Fruit fly (Drosophila melanogaster): Measurements from ENCODE around the gene jagn.
A peak's percentile ranks its signal among the peaks of the same experiment; 100 is the strongest.

The jagn gene

DNA sequence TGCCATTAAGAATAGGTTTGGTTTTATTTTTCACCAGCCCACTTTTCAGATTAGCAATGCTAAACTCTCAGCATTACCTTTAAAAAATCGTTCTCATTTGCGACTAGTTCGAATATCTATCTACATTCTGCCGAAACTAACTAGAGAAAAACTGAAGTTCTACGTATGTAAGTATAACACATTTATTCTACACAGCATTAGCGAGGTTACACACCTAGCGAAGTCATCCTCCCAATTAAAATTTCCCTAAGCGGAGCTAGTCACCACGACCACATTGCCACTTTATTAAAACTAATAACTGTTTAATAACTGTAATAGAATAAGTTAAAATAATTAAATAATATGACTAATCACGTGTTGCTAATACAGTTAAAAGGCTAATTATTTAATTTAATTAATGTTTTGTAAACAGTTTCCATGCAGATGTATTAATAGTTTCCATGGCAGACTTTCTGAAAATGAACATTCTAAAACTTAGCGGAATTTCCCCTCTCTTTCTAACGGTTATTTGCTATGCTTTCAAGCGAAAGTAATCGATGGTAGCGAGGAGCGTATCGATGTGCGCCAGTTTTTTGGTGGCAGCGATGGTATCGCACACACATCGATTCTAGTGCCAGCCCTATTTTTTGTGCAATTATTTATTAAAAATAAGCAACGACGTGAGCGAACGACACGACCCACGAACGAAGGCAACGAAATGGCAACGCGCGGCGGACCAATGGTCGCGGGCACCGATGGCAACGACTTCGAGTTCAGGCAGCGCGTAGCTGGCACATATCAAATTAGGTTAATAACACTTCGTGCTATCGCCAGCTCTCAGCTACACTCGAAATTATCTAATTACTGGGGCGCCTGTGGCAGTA, at the start of gene jagn:
TSS of gene jagn (plus strand) at position 585 of the 863 bp plus-strand sequence.
- TF ChIP-seq CG17801 (GFP tag; optimal IDR thresholded peaks at IDR 0.05; ENCODE audit: partially characterized antibody) = peak; percentile 50

DNA sequence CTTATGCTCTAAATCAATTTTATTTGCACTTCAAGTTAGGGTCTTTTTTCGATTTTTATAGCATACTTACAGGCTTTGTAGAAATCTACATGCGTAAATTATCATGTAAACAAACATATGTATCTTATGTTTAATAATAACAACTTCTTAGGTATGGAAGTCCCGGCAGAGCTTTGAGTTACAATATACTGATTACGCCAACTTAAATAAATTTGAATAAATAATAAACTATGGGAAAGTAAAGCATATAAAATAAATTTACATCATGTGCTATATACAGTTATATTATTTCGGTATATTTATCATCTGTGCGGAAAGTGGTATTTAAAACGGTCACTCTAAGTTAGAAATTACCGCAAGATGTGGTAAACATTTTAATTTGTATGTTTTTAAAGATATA, 45.9 kb upstream of the jagn start, which contains the start of gene CG1239:
TSS of gene CG1239 (plus strand) at position 333 of the 400 bp plus-strand sequence.
- no peak for TF ChIP-seq CG17801 (GFP tag; optimal IDR thresholded peaks at IDR 0.05; ENCODE audit: partially characterized antibody)

DNA sequence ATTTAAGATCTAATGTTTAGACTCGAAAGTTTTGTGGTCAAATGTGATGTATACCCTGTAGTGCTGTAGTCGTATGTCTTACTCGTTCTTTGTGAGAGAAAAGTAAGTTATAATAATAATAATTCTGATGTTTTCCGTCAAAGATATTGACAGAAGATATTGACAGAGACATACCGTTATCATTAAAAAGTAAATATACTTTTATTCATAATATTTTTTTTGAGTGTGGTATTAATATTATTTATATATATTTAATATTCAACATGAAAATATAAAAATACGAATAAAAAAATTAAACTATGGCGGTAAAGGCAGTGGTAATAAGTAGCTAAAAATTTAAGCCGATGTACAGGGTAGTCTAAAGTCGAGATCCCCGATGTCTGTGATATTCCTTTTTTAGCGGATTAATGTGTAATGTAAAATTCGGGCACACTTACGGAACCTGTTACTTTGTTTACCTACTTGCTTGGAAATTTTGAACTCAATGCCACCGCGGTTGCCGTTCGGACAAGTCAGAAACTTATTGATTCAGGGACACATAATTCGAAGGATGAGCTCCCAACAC, 42.7 kb upstream of the jagn start, which contains the start of the genes CG2100 and CG1236:
TSS of gene CG2100 (minus strand) at position 51 of the 565 bp plus-strand sequence.
TSS of gene CG1236 (plus strand) at position 444 of the 565 bp plus-strand sequence.
- TF ChIP-seq CG17801 (GFP tag; optimal IDR thresholded peaks at IDR 0.05; ENCODE audit: partially characterized antibody) = peak; percentile 80

DNA sequence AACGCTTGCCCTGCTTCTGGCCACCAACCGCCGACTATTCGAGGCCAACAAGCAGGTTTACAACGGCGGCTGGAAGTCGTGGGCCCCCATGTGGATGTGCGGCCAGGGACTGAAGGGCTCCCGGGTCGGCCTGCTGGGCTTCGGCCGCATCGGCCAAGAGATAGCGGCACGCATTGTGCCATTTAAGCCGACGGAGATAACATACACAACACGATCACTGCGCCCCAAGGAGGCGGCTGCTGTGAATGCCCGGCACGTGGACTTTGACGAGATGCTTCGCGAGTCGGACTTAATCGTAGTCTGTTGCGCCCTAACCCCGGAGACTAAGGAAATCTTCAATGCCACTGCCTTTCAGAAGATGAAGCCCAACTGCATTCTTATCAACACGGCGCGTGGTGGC, 41.9 kb upstream of the jagn start:
- TF ChIP-seq CG17801 (GFP tag; optimal IDR thresholded peaks at IDR 0.05; ENCODE audit: partially characterized antibody) = no peak

DNA sequence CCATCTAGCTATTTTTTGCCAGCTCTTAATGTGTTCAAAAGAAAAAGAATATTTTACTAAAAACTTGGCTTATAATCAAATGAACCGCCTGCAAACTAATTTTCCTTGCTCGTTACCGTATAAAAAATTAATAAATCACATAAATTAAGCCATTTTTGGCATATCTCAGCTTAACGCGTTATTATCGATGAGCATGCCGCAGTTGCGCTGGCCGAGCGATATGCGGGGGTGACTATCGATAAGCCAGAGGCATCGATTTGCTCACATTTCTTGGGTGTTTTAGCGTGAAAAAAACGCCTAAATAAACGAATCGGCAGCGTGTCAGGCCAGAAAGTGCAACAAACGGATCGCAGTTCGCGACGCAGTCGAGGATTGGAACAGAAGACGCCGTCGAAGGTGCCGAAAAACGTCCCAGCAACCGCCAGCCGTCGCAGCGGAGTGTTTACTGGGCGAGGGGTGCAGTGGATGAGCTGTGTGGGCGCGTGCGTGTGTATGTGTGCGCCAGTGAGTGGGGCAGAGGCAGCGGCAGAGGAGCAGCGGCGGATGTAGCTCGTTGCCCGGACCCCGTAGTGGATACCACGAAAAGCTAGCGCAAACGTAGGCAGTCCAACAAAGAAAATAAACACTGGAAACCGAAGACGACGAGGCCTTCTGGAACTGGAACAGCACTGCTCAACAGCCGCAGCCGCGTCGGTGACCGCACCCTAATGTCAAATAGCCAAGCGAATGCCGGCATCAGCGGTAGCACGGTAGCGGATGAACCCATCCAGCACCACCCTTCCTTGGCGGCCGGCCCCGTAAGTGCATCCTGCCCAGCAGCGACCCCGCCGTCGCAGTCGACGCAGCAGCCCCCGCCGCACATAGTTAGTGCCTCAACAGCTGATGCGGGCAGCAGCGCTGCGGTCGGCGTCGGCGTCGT, 36.6 kb upstream of the jagn start, which contains the start of the genes Sym and Madm:
TSS of gene Sym (minus strand) at position 199 of the 919 bp plus-strand sequence.
TSS of gene Madm (plus strand) at position 233 of the 919 bp plus-strand sequence.
- TF ChIP-seq CG17801 (GFP tag; optimal IDR thresholded peaks at IDR 0.05; ENCODE audit: partially characterized antibody) = peak; percentile 2

DNA sequence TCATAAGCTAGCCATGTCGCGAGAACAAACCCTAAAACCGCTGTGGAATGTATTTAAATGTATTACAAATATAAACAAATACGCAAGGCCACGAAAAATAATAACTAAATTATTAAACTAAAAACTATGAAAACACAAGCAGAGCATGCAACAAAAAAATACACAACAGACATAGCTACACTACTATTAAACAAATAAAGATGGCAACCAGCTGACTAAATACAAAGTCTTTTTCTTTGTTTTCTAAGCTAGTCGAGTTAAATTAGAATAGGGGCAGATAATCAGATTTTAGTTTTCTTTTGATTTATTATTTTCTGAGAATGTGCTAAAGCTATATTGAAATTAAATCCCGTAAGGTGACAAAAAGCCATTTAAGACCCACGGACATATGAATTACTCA, 32.5 kb upstream of the jagn start:
- no peak for TF ChIP-seq CG17801 (GFP tag; optimal IDR thresholded peaks at IDR 0.05; ENCODE audit: partially characterized antibody)

DNA sequence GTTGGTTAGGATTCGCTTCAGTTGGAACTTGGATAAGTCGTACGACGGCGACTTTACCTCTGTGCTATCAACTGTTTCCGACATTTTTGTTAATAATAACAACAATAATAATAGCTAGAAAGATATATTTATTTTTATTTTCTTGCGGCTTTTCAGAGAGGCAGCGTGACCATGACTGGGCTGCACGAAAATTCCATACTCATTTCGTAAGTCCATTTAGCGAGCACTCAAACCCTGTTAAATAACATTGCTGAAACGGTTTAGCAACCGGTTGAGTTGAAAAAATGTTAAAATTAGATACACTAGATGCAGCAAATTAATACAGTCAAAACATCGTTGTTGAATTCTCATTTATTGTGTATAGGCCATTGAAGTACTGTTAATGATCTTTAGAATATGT, 24.5 kb upstream of the jagn start, which contains the start of gene Dcps:
TSS of gene Dcps (minus strand) at position 181 of the 400 bp plus-strand sequence.
- no peak for TF ChIP-seq CG17801 (GFP tag; optimal IDR thresholded peaks at IDR 0.05; ENCODE audit: partially characterized antibody)

DNA sequence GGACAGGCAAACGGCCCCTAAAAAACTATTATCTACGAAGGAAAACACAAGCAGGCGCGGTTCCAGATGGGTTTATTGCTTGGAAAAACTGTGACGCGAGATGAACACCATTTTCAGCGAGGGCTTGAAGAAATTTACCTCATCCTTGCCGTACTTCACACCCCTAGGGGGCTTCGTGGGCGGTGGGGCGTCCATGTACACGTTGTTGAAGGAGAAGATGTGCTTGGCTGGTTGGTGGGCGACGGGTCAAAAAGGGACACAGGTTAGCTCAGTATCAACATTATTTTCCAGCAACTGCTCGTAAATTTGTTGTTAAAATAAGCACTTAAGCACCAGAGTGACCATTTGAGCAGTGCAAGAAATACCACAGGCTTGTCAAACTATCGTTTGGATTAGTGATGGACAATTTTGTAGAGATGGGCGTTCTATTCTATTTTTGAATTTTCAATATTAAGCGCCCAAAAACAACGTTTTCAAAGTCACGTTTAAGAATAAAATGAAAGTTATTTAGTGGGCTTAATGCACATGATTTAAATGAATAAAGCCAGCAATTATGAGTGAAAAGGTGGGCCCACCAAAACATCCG, 20.4 kb upstream of the jagn start, which contains the start of gene Sec8:
TSS of gene Sec8 (minus strand) at position 374 of the 586 bp plus-strand sequence.
- TF ChIP-seq CG17801 (GFP tag; optimal IDR thresholded peaks at IDR 0.05; ENCODE audit: partially characterized antibody) = peak; percentile 31

DNA sequence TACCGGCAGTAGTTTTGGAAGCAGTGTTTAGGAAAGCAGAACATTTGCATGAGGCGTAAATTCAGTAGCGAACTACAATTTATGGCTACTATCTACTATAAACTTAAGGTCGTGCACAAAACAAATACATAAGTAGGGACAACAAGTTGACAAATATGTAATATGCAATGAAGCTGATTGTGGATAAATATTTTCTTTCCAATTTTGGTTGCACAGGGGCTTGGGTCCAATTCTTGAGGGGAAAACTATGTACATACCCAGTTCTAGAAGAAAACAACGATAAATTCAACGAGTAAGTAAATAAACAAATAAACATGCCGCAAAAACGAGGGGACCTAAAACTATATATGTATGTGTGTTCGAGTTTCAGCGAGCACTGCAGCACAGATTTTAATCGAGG, 18.1 kb upstream of the jagn start:
- no peak for TF ChIP-seq CG17801 (GFP tag; optimal IDR thresholded peaks at IDR 0.05; ENCODE audit: partially characterized antibody)

DNA sequence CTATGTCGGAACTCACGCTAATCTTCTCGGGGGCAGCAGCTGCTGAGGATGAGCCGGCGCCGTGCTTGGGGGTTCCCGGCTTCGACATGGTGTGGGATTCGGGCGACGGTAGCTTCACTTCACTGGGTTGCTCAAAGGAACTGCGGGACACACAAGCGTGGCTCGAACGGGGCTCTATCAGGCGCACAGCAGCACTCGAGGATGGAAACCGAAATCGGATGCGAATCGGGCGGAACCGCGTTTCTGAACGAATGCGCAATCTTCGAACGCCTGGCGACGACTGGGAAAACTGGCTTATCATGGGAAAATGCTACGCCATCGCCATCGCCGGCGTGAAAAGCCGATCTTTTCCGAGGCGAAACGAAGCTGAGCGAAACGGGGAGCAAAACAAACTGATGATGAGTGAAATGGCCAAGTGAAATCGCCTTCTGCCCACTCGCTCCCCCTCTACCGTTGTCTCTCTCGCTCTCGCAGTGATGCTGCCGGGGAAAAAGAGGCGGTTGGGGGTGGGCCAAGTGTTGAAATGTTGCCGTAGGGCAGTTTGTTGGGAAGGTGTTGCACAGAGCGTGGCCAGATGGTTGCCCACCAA, 7.4 kb upstream of the jagn start:
- no peak for TF ChIP-seq CG17801 (GFP tag; optimal IDR thresholded peaks at IDR 0.05; ENCODE audit: partially characterized antibody)

DNA sequence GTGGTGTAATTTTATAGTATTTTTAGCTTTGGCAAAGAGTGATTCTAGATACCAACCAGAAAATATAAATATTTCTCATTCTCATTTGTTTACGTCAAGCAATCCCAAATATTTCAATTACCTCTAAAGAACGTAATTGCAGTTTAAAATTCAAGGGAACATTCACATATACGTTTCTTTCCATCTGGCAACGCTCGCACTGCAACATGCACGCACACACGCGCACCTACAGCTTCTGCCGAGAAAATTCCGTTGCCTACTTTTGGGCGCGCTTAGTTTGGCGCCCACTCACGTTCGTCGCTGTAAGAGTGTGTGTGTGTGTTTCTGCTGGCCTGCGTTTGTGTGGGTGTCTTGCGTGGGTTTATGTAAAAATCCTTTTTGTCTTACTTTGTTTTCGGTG, 6.7 kb upstream of the jagn start:
- no peak for TF ChIP-seq CG17801 (GFP tag; optimal IDR thresholded peaks at IDR 0.05; ENCODE audit: partially characterized antibody)

DNA sequence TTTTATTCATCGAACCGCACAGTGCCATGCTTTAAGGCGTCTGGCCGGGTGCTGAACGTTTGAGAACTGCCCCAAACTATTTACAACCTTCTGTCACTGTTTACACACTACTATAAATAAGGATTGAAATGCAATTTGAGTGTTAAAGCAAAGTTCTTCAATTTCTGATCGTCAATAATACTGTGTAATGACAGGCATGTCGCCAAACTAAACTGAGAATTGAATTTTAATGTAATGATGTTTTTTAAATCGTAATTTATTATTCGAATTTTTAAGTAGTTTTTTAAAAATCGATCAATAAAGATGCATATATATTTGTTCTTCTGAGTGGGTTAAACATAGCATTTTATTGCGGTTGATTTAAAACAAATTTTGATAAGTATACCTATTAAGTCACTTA, 1.9 kb downstream of the jagn start, which contains the start of gene CG2082:
TSS of gene CG2082 (minus strand) at position 101 of the 400 bp plus-strand sequence.
- no peak for TF ChIP-seq CG17801 (GFP tag; optimal IDR thresholded peaks at IDR 0.05; ENCODE audit: partially characterized antibody)

DNA sequence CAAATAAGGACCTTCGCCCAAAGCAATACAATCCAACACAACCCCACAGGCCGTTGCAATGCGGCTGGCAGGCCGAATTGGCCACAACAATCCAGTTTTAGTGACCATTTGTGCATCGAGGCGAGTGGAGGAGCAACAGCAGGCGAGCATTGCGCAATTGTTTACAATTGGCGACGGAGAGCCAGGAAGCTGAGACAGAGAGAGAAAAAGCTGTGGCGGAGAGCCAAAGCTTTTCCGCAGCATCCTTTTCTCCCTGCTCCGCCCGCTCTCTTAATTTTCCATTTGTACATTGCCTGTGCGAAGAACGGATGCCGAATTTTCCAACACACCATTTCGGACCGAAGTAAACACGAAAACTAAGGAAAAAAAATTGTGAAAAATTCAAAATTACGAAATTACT, 2.3 kb downstream of the jagn start, which contains the start of gene kat-60L1:
TSS of gene kat-60L1 (plus strand) at position 301 of the 400 bp plus-strand sequence.
- no peak for TF ChIP-seq CG17801 (GFP tag; optimal IDR thresholded peaks at IDR 0.05; ENCODE audit: partially characterized antibody)

Data from ovary, adult (tissue).